Worm (Caenorhabditis elegans) whole organism, L4 larva: ENCODE data around the gene F20C5.7.
A peak's percentile ranks its signal among the peaks of the same experiment; 100 is the strongest.

Source experiments
- D1046.2 ChIP-seq: fragments of 200-800 bp; sonication (Bioruptor generic); IDR thresholded peaks from 2 replicates; pipeline ENCODE4 v1.3.6; 2022; ENCODE audit warnings: missing genetic modification characterization, missing compliant biosample characterization
- F10B5.3 ChIP-seq: sonication (generic microtip); optimal IDR thresholded peaks from 2 replicates; lab custom pipeline; 2016; ENCODE audit warnings: mild to moderate bottlenecking, missing genetic modification characterization, missing compliant biosample characterization
- F37D6.2 ChIP-seq: sonication (generic microtip); optimal IDR thresholded peaks from 2 replicates; lab custom pipeline; 2016; ENCODE audit warnings: mild to moderate bottlenecking, missing genetic modification characterization, missing compliant biosample characterization
- T26A8.4 ChIP-seq: fragments of 200-800 bp; sonication (Bioruptor generic); IDR thresholded peaks from 2 replicates; pipeline ENCODE4 v1.3.6; 2022; ENCODE audit warnings: missing genetic modification characterization, missing compliant biosample characterization
- aha-1 ChIP-seq: fragments of 150-350 bp; peaks from one replicate; lab custom pipeline; 2014; ENCODE audit warnings: missing biosample characterization, missing genetic modification characterization
- ama-1 ChIP-seq: fragments of 150-350 bp; optimal IDR thresholded peaks from 2 replicates; lab custom pipeline; 2014; ENCODE audit warnings: inconsistent platforms, mixed read lengths
- arid-1 ChIP-seq: fragments of 200-800 bp; sonication (Bioruptor generic); conservative IDR thresholded peaks from 2 replicates; pipeline ENCODE4 v1.3.6; 2022; ENCODE audit warnings: missing genetic modification reagents, missing genetic modification characterization, missing compliant biosample characterization
- ceh-20 ChIP-seq: fragments of 200-800 bp; sonication (Bioruptor generic); IDR thresholded peaks from 2 replicates; pipeline ENCODE4 v1.3.6; 2022; ENCODE audit warnings: missing genetic modification reagents, missing genetic modification characterization, missing compliant biosample characterization
- ceh-62 ChIP-seq: sonication (generic microtip); optimal IDR thresholded peaks from 2 replicates; lab custom pipeline; 2017; ENCODE audit warnings: missing biosample characterization, missing genetic modification characterization
- ceh-82 ChIP-seq: sonication (generic microtip); optimal IDR thresholded peaks from 2 replicates; lab custom pipeline; 2017; ENCODE audit warnings: missing biosample characterization, missing genetic modification characterization
- ctbp-1 ChIP-seq: fragments of 200-800 bp; sonication (Bioruptor generic); IDR thresholded peaks from 2 replicates; pipeline ENCODE4 v1.3.6; 2022; ENCODE audit warnings: missing genetic modification reagents, missing genetic modification characterization, missing compliant biosample characterization
- dmd-9 ChIP-seq: fragments of 200-800 bp; sonication (Bioruptor generic); IDR thresholded peaks from 2 replicates; pipeline ENCODE4 v1.3.6; 2022; ENCODE audit warnings: missing genetic modification reagents, missing genetic modification characterization, missing compliant biosample characterization
- dpl-1 ChIP-seq: fragments of 150-350 bp; optimal IDR thresholded peaks from 2 replicates; lab custom pipeline; 2014; ENCODE audit warnings: missing biosample characterization, missing genetic modification reagents, missing genetic modification characterization
- duxl-1 ChIP-seq: sonication (generic microtip); optimal IDR thresholded peaks from 2 replicates; lab custom pipeline; 2016; ENCODE audit warnings: mild to moderate bottlenecking, missing genetic modification characterization, moderate library complexity, missing compliant biosample characterization; ENCODE audit not compliant: poor library complexity
- dve-1 ChIP-seq: sonication (generic microtip); optimal IDR thresholded peaks from 2 replicates; lab custom pipeline; 2017; ENCODE audit warnings: antibody characterized with exemption, mild to moderate bottlenecking, missing genetic modification characterization, missing compliant biosample characterization; ENCODE audit not compliant: insufficient read depth
- egl-43 ChIP-seq: fragments of 200-800 bp; sonication (Bioruptor generic); IDR thresholded peaks from 2 replicates; pipeline ENCODE4 v1.3.6; 2022; ENCODE audit warnings: missing genetic modification reagents, missing genetic modification characterization, missing compliant biosample characterization
- fos-1 ChIP-seq: fragments of 150-350 bp; optimal IDR thresholded peaks from 2 replicates; lab custom pipeline; 2014; ENCODE audit warnings: missing biosample characterization, missing genetic modification characterization
- gei-8 ChIP-seq: fragments of 200-800 bp; sonication (Bioruptor generic); optimal IDR thresholded peaks from 2 replicates; lab custom pipeline; 2018; ENCODE audit warnings: mild to moderate bottlenecking, missing genetic modification characterization, missing compliant biosample characterization
- hlh-11 ChIP-seq: fragments of 200-800 bp; sonication (Bioruptor generic); optimal IDR thresholded peaks from 2 replicates; lab custom pipeline; 2018; ENCODE audit warnings: mild to moderate bottlenecking, missing genetic modification characterization, missing compliant biosample characterization
- hmg-1.1 ChIP-seq: fragments of 200-800 bp; sonication (Bioruptor generic); IDR thresholded peaks from 2 replicates; pipeline ENCODE4 v1.3.6; 2022; ENCODE audit warnings: missing genetic modification reagents, missing genetic modification characterization, missing compliant biosample characterization
- lim-7 ChIP-seq: fragments of 200-800 bp; sonication (Bioruptor generic); IDR thresholded peaks from 2 replicates; pipeline ENCODE4 v1.3.6; 2022; ENCODE audit warnings: missing genetic modification characterization, missing compliant biosample characterization
- lin-1 ChIP-seq: fragments of 200-800 bp; sonication (Bioruptor generic); IDR thresholded peaks from 2 replicates; pipeline ENCODE4 v1.3.6; 2022; ENCODE audit warnings: missing genetic modification reagents, missing genetic modification characterization, missing compliant biosample characterization
- lin-15B ChIP-seq: fragments of 150-350 bp; sonication (generic microtip); optimal IDR thresholded peaks from 3 replicates; lab custom pipeline; 2014; ENCODE audit warnings: missing biosample characterization, missing genetic modification characterization
- lin-38 ChIP-seq: fragments of 200-800 bp; sonication (Bioruptor generic); IDR thresholded peaks from 2 replicates; pipeline ENCODE4 v1.3.6; 2022; ENCODE audit warnings: missing genetic modification reagents, missing genetic modification characterization, missing compliant biosample characterization
- mdl-1 ChIP-seq, 2 experiments: fragments of 150-350 bp in 1 of 2; sonication (generic microtip) in 1 of 2; optimal IDR thresholded peaks; 2 replicates each; lab custom pipeline; 2014 to 2017; ENCODE audit warnings: missing biosample characterization in 2 of 2, missing genetic modification characterization in 2 of 2
- nhr-102 ChIP-seq: sonication (generic microtip); optimal IDR thresholded peaks from 2 replicates; lab custom pipeline; 2016; ENCODE audit warnings: mild to moderate bottlenecking, missing genetic modification characterization, moderate library complexity, missing compliant biosample characterization
- nhr-11 ChIP-seq: fragments of 150-350 bp; optimal IDR thresholded peaks from 2 replicates; lab custom pipeline; 2014; ENCODE audit warnings: missing biosample characterization, missing genetic modification characterization
- nhr-25 ChIP-seq: sonication (generic microtip); optimal IDR thresholded peaks from 2 replicates; lab custom pipeline; 2017; ENCODE audit warnings: missing genetic modification characterization, mild to moderate bottlenecking, missing compliant biosample characterization, antibody characterized with exemption, moderate library complexity, borderline replicate concordance; ENCODE audit not compliant: insufficient read depth
- nhr-41 ChIP-seq: fragments of 200-800 bp; sonication (Bioruptor generic); IDR thresholded peaks from 2 replicates; pipeline ENCODE4 v1.3.6; 2022; ENCODE audit warnings: missing genetic modification reagents, missing genetic modification characterization, missing compliant biosample characterization
- nhr-42 ChIP-seq: fragments of 200-800 bp; sonication (Bioruptor generic); IDR thresholded peaks from 2 replicates; pipeline ENCODE4 v1.3.6; 2022; ENCODE audit warnings: missing genetic modification characterization, missing compliant biosample characterization
- nhr-48 ChIP-seq: sonication (generic microtip); optimal IDR thresholded peaks from 2 replicates; lab custom pipeline; 2016; ENCODE audit warnings: mild to moderate bottlenecking, missing genetic modification characterization, missing compliant biosample characterization
- nhr-76 ChIP-seq: fragments of 150-350 bp; optimal IDR thresholded peaks from 2 replicates; lab custom pipeline; 2014; ENCODE audit warnings: missing biosample characterization, missing genetic modification characterization
- pha-4 ChIP-seq, 2 experiments: fragments of 150-350 bp in 1 of 2; fragments of 200-800 bp in 1 of 2; sonication (Bioruptor generic) in 1 of 2; IDR thresholded peaks in 1 of 2; optimal IDR thresholded peaks in 1 of 2; 2 replicates each; pipeline versions ENCODE4 v1.3.6 to Lab custom; 2014 to 2022; ENCODE audit warnings: missing genetic modification characterization in 2 of 2, missing genetic modification reagents in 2 of 2, missing biosample characterization in 1 of 2, missing compliant biosample characterization in 1 of 2
- php-3 ChIP-seq: fragments of 200-800 bp; sonication (Bioruptor generic); IDR thresholded peaks from 2 replicates; pipeline ENCODE4 v1.3.6; 2022; ENCODE audit warnings: missing genetic modification reagents, missing genetic modification characterization, missing compliant biosample characterization
- sdz-12 ChIP-seq: fragments of 200-800 bp; sonication (Bioruptor generic); optimal IDR thresholded peaks from 2 replicates; lab custom pipeline; 2018; ENCODE audit warnings: mild to moderate bottlenecking, missing genetic modification characterization, missing compliant biosample characterization
- snpc-1.2 ChIP-seq: fragments of 200-800 bp; sonication (Bioruptor generic); IDR thresholded peaks from 2 replicates; pipeline ENCODE4 v1.3.6; 2022; ENCODE audit warnings: missing genetic modification reagents, missing genetic modification characterization, missing compliant biosample characterization
- spr-1 ChIP-seq: sonication (generic microtip); optimal IDR thresholded peaks from 2 replicates; lab custom pipeline; 2016; ENCODE audit warnings: mild to moderate bottlenecking, missing genetic modification characterization, missing compliant biosample characterization
- tra-1 ChIP-seq: fragments of 200-800 bp; sonication (Bioruptor generic); IDR thresholded peaks from 2 replicates; pipeline ENCODE4 v1.3.6; 2022; ENCODE audit warnings: missing genetic modification reagents, missing genetic modification characterization, missing compliant biosample characterization
- unc-39 ChIP-seq: sonication (generic microtip); optimal IDR thresholded peaks from 2 replicates; lab custom pipeline; 2017; ENCODE audit warnings: missing biosample characterization, missing genetic modification characterization
- zag-1 ChIP-seq: fragments of 150-350 bp; optimal IDR thresholded peaks from 2 replicates; lab custom pipeline; 2014; ENCODE audit warnings: missing biosample characterization, missing genetic modification characterization
- zfp-3 ChIP-seq: fragments of 200-800 bp; sonication (Bioruptor generic); conservative IDR thresholded peaks from 2 replicates; pipeline ENCODE4 v1.3.6; 2022; ENCODE audit warnings: missing genetic modification reagents, missing genetic modification characterization, missing compliant biosample characterization
- zip-11 ChIP-seq: fragments of 200-800 bp; sonication (Bioruptor generic); IDR thresholded peaks from 2 replicates; pipeline ENCODE4 v1.3.6; 2022; ENCODE audit warnings: missing genetic modification characterization, missing compliant biosample characterization
- zip-2 ChIP-seq: fragments of 150-350 bp; optimal IDR thresholded peaks from 2 replicates; lab custom pipeline; 2014; ENCODE audit warnings: missing biosample characterization, missing genetic modification characterization
- ztf-11 ChIP-seq: fragments of 150-350 bp; optimal IDR thresholded peaks from 2 replicates; lab custom pipeline; 2014; ENCODE audit warnings: missing biosample characterization, missing genetic modification characterization
- ztf-7 ChIP-seq: fragments of 150-350 bp; optimal IDR thresholded peaks from 2 replicates; lab custom pipeline; 2014; ENCODE audit warnings: missing biosample characterization, missing genetic modification characterization

F20C5.7 gene

ce11 chrIV:8754146-8754545 is 8.7 kb upstream of the F20C5.7 start:
- TF ChIP-seq ztf-7 (tag; lab: Kevin White, UChicago): no peak
- no peak for TF ChIP-seq ama-1 (lab: Kevin White, UChicago)
- TF ChIP-seq nhr-11: no peak
- TF ChIP-seq snpc-1.2 (GFP tag; lab: Robert Waterston, UW): 0 out of 2 replicates have a peak, but pooled peaks have one; percentile 6
- TF ChIP-seq ztf-11 (tag; lab: Kevin White, UChicago): no peak
- no peak for TF ChIP-seq dve-1 (tag; lab: Kevin White, UChicago)

ce11 chrIV:8752492-8752891 is 7.0 kb upstream of the F20C5.7 start:
- TF ChIP-seq lin-38 (GFP tag; lab: Robert Waterston, UW) (no peak), snpc-1.2 (GFP tag; lab: Robert Waterston, UW) (peak; percentile 34; the same call in 1 of the 2 replicates)
- TF ChIP-seq, all 104 proteins: peak for 1

- TF ChIP-seq lin-15B: no peak
- TF ChIP-seq gei-8 (GFP tag; lab: Kevin White, UChicago): no peak
- no peak for TF ChIP-seq hmg-1.1 (GFP tag; lab: Robert Waterston, UW)
- TF ChIP-seq sdz-12: no peak
- no peak for TF ChIP-seq nhr-25 (tag; lab: Kevin White, UChicago)
- no peak for TF ChIP-seq dmd-9
- TF ChIP-seq nhr-41 (GFP tag; lab: Robert Waterston, UW): no peak
- TF ChIP-seq mdl-1 (tag; optimal IDR thresholded peaks at IDR 0.05; lab: Kevin White, UChicago): no peak
- no peak for TF ChIP-seq ztf-11 (tag; lab: Kevin White, UChicago)
- no peak for TF ChIP-seq lin-1
- no peak for TF ChIP-seq duxl-1 (tag; lab: Kevin White, UChicago)
- no peak for TF ChIP-seq spr-1 (tag; lab: Kevin White, UChicago)
- TF ChIP-seq ceh-20: no peak
- TF ChIP-seq egl-43 (GFP tag; lab: Robert Waterston, UW): no peak
Observed at ce11 chrIV:8748967-8749366, 3.5 kb upstream of the F20C5.7 start.

ce11 chrIV:8743654-8744332 is 1.7 kb downstream of the F20C5.7 start, which contains the start of gene F21D5.7:
Gene F21D5.7, minus strand, starts transcription at chrIV:8743704.
- TF ChIP-seq nhr-42 (GFP tag; lab: Robert Waterston, UW) (no peak), ceh-82 (tag; lab: Kevin White, UChicago) (no peak), duxl-1 (tag; lab: Kevin White, UChicago) (peak; percentile 72), fos-1 (tag; lab: Kevin White, UChicago) (no peak), F37D6.2 (peak; percentile 22), F10B5.3 (no peak), zip-11 (GFP tag; lab: Robert Waterston, UW) (no peak), dpl-1 (GFP tag; lab: Kevin White, UChicago) (peak; percentile 86), pha-4 (GFP tag; IDR thresholded peaks at IDR 0.05; lab: Robert Waterston, UW) (peak; percentile 52; the same call in 1 of the 2 replicates), pha-4 (tag; optimal IDR thresholded peaks at IDR 0.05; lab: Kevin White, UChicago) (peak; percentile 80), zfp-3 (GFP tag; lab: Robert Waterston, UW) (peak; percentile 35; the same call in 1 of the 2 replicates), nhr-48 (peak; percentile 13), hlh-11 (peak; percentile 84), nhr-76 (tag; lab: Kevin White, UChicago) (no peak), tra-1 (GFP tag; lab: Robert Waterston, UW) (no peak), lim-7 (GFP tag; lab: Robert Waterston, UW) (no peak), aha-1 (peak; percentile 76), nhr-102 (tag; lab: Kevin White, UChicago) (peak; percentile 74), zag-1 (no peak), ceh-62 (tag; lab: Kevin White, UChicago) (no peak), unc-39 (no peak), D1046.2 (no peak), arid-1 (GFP tag; lab: Robert Waterston, UW) (no peak), zip-2 (no peak), ctbp-1 (GFP tag; lab: Robert Waterston, UW) (peak; percentile 24; the same call in 1 of the 2 replicates), php-3 (peak; percentile 80), T26A8.4 (GFP tag; lab: Robert Waterston, UW) (peak; percentile 94; the same call in 1 of the 2 replicates)
